Fruit fly (Drosophila melanogaster) whole organism, embryonic: ENCODE results near the gene hgo.

ENCODE experiments used
- Antp ChIP-seq: fragments of 200-800 bp; sonication (Bioruptor generic); optimal IDR thresholded peaks from 3 replicates; lab custom pipeline; 2016; ENCODE audit warnings: missing biosample characterization, missing genetic modification characterization
- B-H1 ChIP-seq: fragments of 200-800 bp; sonication (Bioruptor generic); IDR thresholded peaks from 3 replicates; pipeline ENCODE4 v1.3.6; 2022; ENCODE audit warnings: missing biosample characterization, missing genetic modification characterization
- CG10209 ChIP-seq: fragments of 200-800 bp; sonication (Bioruptor generic); optimal IDR thresholded peaks from 3 replicates; lab custom pipeline; 2017; ENCODE audit warnings: missing biosample characterization, mild to moderate bottlenecking, missing genetic modification characterization, missing genetic modification reagents
- CG10321 ChIP-seq: fragments of 200-800 bp; sonication (Bioruptor generic); IDR thresholded peaks from 2 replicates; pipeline ENCODE4 v1.3.6; 2022; ENCODE audit warnings: missing biosample characterization, missing genetic modification characterization
- CG12299 ChIP-seq: fragments of 200-800 bp; sonication (Bioruptor generic); optimal IDR thresholded peaks from 2 replicates; lab custom pipeline; 2018; ENCODE audit warnings: missing biosample characterization, mild to moderate bottlenecking, missing genetic modification characterization
- CG13296 ChIP-seq: fragments of 200-800 bp; sonication (Bioruptor generic); optimal IDR thresholded peaks from 3 replicates; lab custom pipeline; 2018; ENCODE audit warnings: missing biosample characterization, mild to moderate bottlenecking, missing genetic modification characterization
- CG14860 ChIP-seq: fragments of 200-800 bp; sonication (Bioruptor generic); IDR thresholded peaks from 3 replicates; pipeline ENCODE4 v1.3.6; 2022; ENCODE audit warnings: missing biosample characterization, missing genetic modification characterization; ENCODE audit not compliant: partially characterized antibody
- CG15601 ChIP-seq: fragments of 200-800 bp; sonication (Bioruptor generic); optimal IDR thresholded peaks from 3 replicates; lab custom pipeline; 2019; ENCODE audit warnings: missing biosample characterization, mild to moderate bottlenecking, missing genetic modification characterization, moderate library complexity
- CG17612 ChIP-seq: fragments of 200-800 bp; sonication (Bioruptor generic); IDR thresholded peaks from 2 replicates; pipeline ENCODE4 v1.3.6; 2022; ENCODE audit warnings: missing biosample characterization, missing genetic modification characterization
- CG1832 ChIP-seq: fragments of 200-800 bp; sonication (Bioruptor generic); optimal IDR thresholded peaks from 2 replicates; lab custom pipeline; 2017; ENCODE audit warnings: missing biosample characterization, mild to moderate bottlenecking, missing genetic modification characterization, inconsistent platforms
- CG3163 ChIP-seq: fragments of 200-800 bp; sonication (Bioruptor generic); optimal IDR thresholded peaks from 3 replicates; lab custom pipeline; 2016; ENCODE audit warnings: missing biosample characterization, missing genetic modification characterization
- CG33213 ChIP-seq: fragments of 200-800 bp; sonication (Bioruptor generic); optimal IDR thresholded peaks from 3 replicates; lab custom pipeline; 2016; ENCODE audit warnings: missing biosample characterization, missing genetic modification characterization
- CG3407 ChIP-seq: fragments of 200-800 bp; sonication (Bioruptor generic); optimal IDR thresholded peaks from 2 replicates; lab custom pipeline; 2018; ENCODE audit warnings: missing biosample characterization, mild to moderate bottlenecking, missing genetic modification characterization
- CG4730 ChIP-seq: fragments of 200-800 bp; sonication (Bioruptor generic); IDR thresholded peaks from 2 replicates; pipeline ENCODE4 v1.3.6; 2022; ENCODE audit warnings: missing biosample characterization, missing genetic modification characterization
- CG5245 ChIP-seq: fragments of 200-800 bp; sonication (Bioruptor generic); optimal IDR thresholded peaks from 3 replicates; lab custom pipeline; 2016; ENCODE audit warnings: missing biosample characterization, missing genetic modification characterization
- CG6654 ChIP-seq: fragments of 200-800 bp; sonication (Bioruptor generic); optimal IDR thresholded peaks from 2 replicates; lab custom pipeline; 2017; ENCODE audit warnings: missing biosample characterization, mild to moderate bottlenecking, missing genetic modification characterization
- CG7963 ChIP-seq: fragments of 200-800 bp; sonication (Bioruptor generic); IDR thresholded peaks from 3 replicates; pipeline ENCODE4 v1.3.6; 2022; ENCODE audit warnings: missing biosample characterization, missing genetic modification characterization; ENCODE audit not compliant: partially characterized antibody
- CG8944 ChIP-seq: fragments of 200-800 bp; sonication (Bioruptor generic); optimal IDR thresholded peaks from 3 replicates; lab custom pipeline; 2016; ENCODE audit warnings: missing biosample characterization, missing genetic modification characterization
- CG9215 ChIP-seq: fragments of 200-800 bp; sonication (Bioruptor generic); IDR thresholded peaks from 2 replicates; pipeline ENCODE4 v1.3.6; 2022; ENCODE audit warnings: missing biosample characterization, missing genetic modification characterization
- D19A ChIP-seq: fragments of 200-800 bp; optimal IDR thresholded peaks from 3 replicates; lab custom pipeline; 2019; ENCODE audit warnings: missing biosample characterization, mild to moderate bottlenecking, missing genetic modification characterization, moderate library complexity
- Dad ChIP-seq: fragments of 200-800 bp; sonication (Bioruptor generic); optimal IDR thresholded peaks from 3 replicates; lab custom pipeline; 2016; ENCODE audit warnings: missing biosample characterization, missing genetic modification characterization
- Dbx ChIP-seq: fragments of 200-800 bp; sonication (Bioruptor generic); IDR thresholded peaks from 3 replicates; pipeline ENCODE4 v1.3.6; 2022; ENCODE audit warnings: missing biosample characterization, missing genetic modification characterization
- E2f1 ChIP-seq: fragments of 200-800 bp; sonication (Bioruptor generic); IDR thresholded peaks from 2 replicates; pipeline ENCODE4 v1.3.6; 2022; ENCODE audit warnings: missing biosample characterization, missing genetic modification characterization
- E2f2 ChIP-seq: fragments of 200-800 bp; sonication (Bioruptor generic); IDR thresholded peaks from 2 replicates; pipeline ENCODE4 v1.3.6; 2022; ENCODE audit warnings: missing biosample characterization, missing genetic modification characterization
- H15 ChIP-seq: fragments of 200-800 bp; sonication (Bioruptor generic); IDR thresholded peaks from 3 replicates; pipeline ENCODE4 v1.3.6; 2022; ENCODE audit warnings: missing biosample characterization, missing genetic modification characterization
- HmgZ ChIP-seq: fragments of 200-800 bp; sonication (Bioruptor generic); optimal IDR thresholded peaks from 2 replicates; lab custom pipeline; 2018; ENCODE audit warnings: missing biosample characterization, mild to moderate bottlenecking, missing genetic modification characterization
- Hmr ChIP-seq: fragments of 200-800 bp; sonication (Bioruptor generic); optimal IDR thresholded peaks from 3 replicates; lab custom pipeline; 2017; ENCODE audit warnings: mild to moderate bottlenecking, missing biosample characterization, missing genetic modification reagents, missing genetic modification characterization
- Hmx ChIP-seq: fragments of 200-800 bp; sonication (Bioruptor generic); optimal IDR thresholded peaks from 2 replicates; lab custom pipeline; 2016; ENCODE audit warnings: missing biosample characterization, missing genetic modification characterization
- Hr3 ChIP-seq: fragments of 200-800 bp; sonication (Bioruptor generic); optimal IDR thresholded peaks from 3 replicates; lab custom pipeline; 2016; ENCODE audit warnings: missing biosample characterization, missing genetic modification characterization
- Oaz ChIP-seq: fragments of 200-800 bp; sonication (Bioruptor generic); IDR thresholded peaks from 2 replicates; pipeline ENCODE4 v1.3.6; 2022; ENCODE audit warnings: missing biosample characterization, missing genetic modification characterization
- Optix ChIP-seq: fragments of 200-800 bp; sonication (Bioruptor generic); IDR thresholded peaks from 3 replicates; pipeline ENCODE4 v1.3.6; 2022; ENCODE audit warnings: missing biosample characterization, missing genetic modification characterization
- Tbp ChIP-seq: fragments of >200 bp; optimal IDR thresholded peaks from 2 replicates; lab custom pipeline; 2018; ENCODE audit warnings: missing biosample characterization, missing genetic modification characterization
- abd-A ChIP-seq: fragments of 200-800 bp; sonication (Bioruptor generic); optimal IDR thresholded peaks from 3 replicates; lab custom pipeline; 2019; ENCODE audit warnings: missing biosample characterization, mild to moderate bottlenecking, missing genetic modification characterization, moderate library complexity
- bbx ChIP-seq: fragments of 200-800 bp; sonication (Bioruptor generic); IDR thresholded peaks from 2 replicates; pipeline ENCODE4 v1.3.6; 2022; ENCODE audit warnings: missing biosample characterization, missing genetic modification characterization; ENCODE audit not compliant: partially characterized antibody
- chm ChIP-seq: fragments of 200-800 bp; sonication (Bioruptor generic); IDR thresholded peaks from 2 replicates; pipeline ENCODE4 v1.3.6; 2022; ENCODE audit warnings: missing biosample characterization, missing genetic modification characterization
- chn ChIP-seq: fragments of 200-800 bp; sonication (Bioruptor generic); optimal IDR thresholded peaks from 2 replicates; lab custom pipeline; 2016; ENCODE audit warnings: missing biosample characterization, missing genetic modification characterization
- ci ChIP-seq: fragments of 200-800 bp; sonication (Bioruptor generic); IDR thresholded peaks from 3 replicates; pipeline ENCODE4 v1.3.6; 2022; ENCODE audit warnings: missing biosample characterization, missing genetic modification characterization
- dan ChIP-seq: fragments of 200-800 bp; sonication (Bioruptor generic); IDR thresholded peaks from 2 replicates; pipeline ENCODE4 v1.3.6; 2022; ENCODE audit warnings: missing biosample characterization, missing genetic modification characterization
- disco-r ChIP-seq: fragments of 200-800 bp; sonication (Bioruptor generic); optimal IDR thresholded peaks from 2 replicates; lab custom pipeline; 2016; ENCODE audit warnings: missing biosample characterization, missing genetic modification characterization
- dm ChIP-seq: fragments of 200-800 bp; sonication (Bioruptor generic); optimal IDR thresholded peaks from 3 replicates; lab custom pipeline; 2016; ENCODE audit warnings: missing biosample characterization, missing genetic modification characterization
- dysf ChIP-seq: fragments of 200-800 bp; sonication (Bioruptor generic); IDR thresholded peaks from 3 replicates; pipeline ENCODE4 v1.3.6; 2022; ENCODE audit warnings: missing biosample characterization, missing genetic modification characterization
- odd ChIP-seq: fragments of 200-800 bp; sonication (Bioruptor generic); optimal IDR thresholded peaks from 2 replicates; lab custom pipeline; 2017; ENCODE audit warnings: missing biosample characterization, mild to moderate bottlenecking, missing genetic modification characterization
- prd ChIP-seq, 3 experiments: fragments of >200 bp in 2 of 3; fragments of 200-800 bp in 1 of 3; sonication (Bioruptor generic) in 1 of 3; optimal IDR thresholded peaks in 2 of 3; IDR thresholded peaks in 1 of 3; 2 replicates in 2 of 3; 3 replicates in 1 of 3; pipeline versions ENCODE4 v1.3.6 to Lab custom; 2017 to 2022; ENCODE audit warnings: missing biosample characterization in 1 of 3, missing genetic modification characterization in 1 of 3
- pros ChIP-seq: fragments of 200-800 bp; sonication (Bioruptor generic); optimal IDR thresholded peaks from 3 replicates; lab custom pipeline; 2019; ENCODE audit warnings: missing biosample characterization, mild to moderate bottlenecking, missing genetic modification characterization, moderate library complexity
- repo ChIP-seq: fragments of 200-800 bp; sonication (Bioruptor generic); optimal IDR thresholded peaks from 2 replicates; lab custom pipeline; 2016; ENCODE audit warnings: missing biosample characterization, missing genetic modification characterization
- schlank ChIP-seq: fragments of 200-800 bp; sonication (Bioruptor generic); optimal IDR thresholded peaks from 2 replicates; lab custom pipeline; 2018; ENCODE audit warnings: missing biosample characterization, mild to moderate bottlenecking, missing genetic modification characterization
- tap ChIP-seq: fragments of 200-800 bp; optimal IDR thresholded peaks from 3 replicates; lab custom pipeline; 2019; ENCODE audit warnings: missing biosample characterization, mild to moderate bottlenecking, missing genetic modification characterization, moderate library complexity
- ttk ChIP-seq: fragments of 200-800 bp; sonication (Bioruptor generic); IDR thresholded peaks from 2 replicates; pipeline ENCODE4 v2.1.2; 2022; ENCODE audit warnings: missing biosample characterization, missing genetic modification characterization
- tup ChIP-seq: fragments of 200-800 bp; sonication (Bioruptor generic); optimal IDR thresholded peaks from 2 replicates; lab custom pipeline; 2016; ENCODE audit warnings: missing biosample characterization, mild to moderate bottlenecking, missing genetic modification characterization, moderate library complexity
- zfh2 ChIP-seq: fragments of 200-800 bp; sonication (Bioruptor generic); optimal IDR thresholded peaks from 2 replicates; lab custom pipeline; 2016; ENCODE audit warnings: missing biosample characterization, missing genetic modification characterization

hgo gene

dm6 chr2L:11113011-11113528, 23.1 kb upstream of the hgo start, which contains the start of gene Idua (continued):
- TF ChIP-seq ttk (GFP tag; lab: Robert Waterston, UW) (peak; percentile 30; the same call in 1 of the 2 replicates), D19A (tag; lab: Kevin White, UChicago) (no peak), odd (GFP tag; lab: Kevin White, UChicago) (peak; percentile 80), Oaz (0 out of 2 replicates have a peak, but pooled peaks have one; percentile 5), dysf (GFP tag; lab: Robert Waterston, UW) (peak; percentile 66; the same call in 2 of the 3 replicates), pros (GFP tag; lab: Kevin White, UChicago) (peak; percentile 6), CG14860 (GFP tag; lab: Robert Waterston, UW) (no peak), CG15601 (peak; percentile 67), CG13296 (GFP tag; lab: Kevin White, UChicago) (peak; percentile 85), ci (GFP tag; lab: Robert Waterston, UW) (peak; percentile 61; the same call in 1 of the 3 replicates), Hmx (GFP tag; lab: Kevin White, UChicago) (no peak), chm (GFP tag; lab: Robert Waterston, UW) (no peak), CG10209 (peak; percentile 70), dan (GFP tag; lab: Robert Waterston, UW) (no peak), zfh2 (peak; percentile 20), repo (GFP tag; lab: Kevin White, UChicago) (no peak), disco-r (GFP tag; lab: Kevin White, UChicago) (no peak), Antp (GFP tag; lab: Kevin White, UChicago) (no peak), Hr3 (GFP tag; lab: Kevin White, UChicago) (peak; percentile 52), Hmr (GFP tag; lab: Kevin White, UChicago) (peak; percentile 91), CG9215 (GFP tag; lab: Robert Waterston, UW) (peak; percentile 71), CG17612 (GFP tag; lab: Robert Waterston, UW) (no peak), bbx (GFP tag; lab: Robert Waterston, UW) (no peak), CG6654 (GFP tag; lab: Kevin White, UChicago) (peak; percentile 2), E2f2 (GFP tag; lab: Robert Waterston, UW) (peak; percentile 33; the same call in 1 of the 2 replicates), CG10321 (GFP tag; lab: Robert Waterston, UW) (no peak), HmgZ (tag; lab: Kevin White, UChicago) (peak; percentile 58), Dbx (GFP tag; lab: Robert Waterston, UW) (peak; percentile 37; the same call in 1 of the 3 replicates), schlank (tag; lab: Kevin White, UChicago) (peak; percentile 28), dm (no peak), CG4730 (GFP tag; lab: Robert Waterston, UW) (peak; percentile 24; the same call in 1 of the 2 replicates), Optix (GFP tag; lab: Robert Waterston, UW) (no peak), H15 (0 out of 3 replicates have a peak, but pooled peaks have one; percentile 42), CG1832 (GFP tag; lab: Kevin White, UChicago) (no peak), CG3163 (no peak), CG33213 (GFP tag; lab: Kevin White, UChicago) (no peak), chn (GFP tag; lab: Kevin White, UChicago) (no peak), CG5245 (GFP tag; lab: Kevin White, UChicago) (peak; percentile 51), CG3407 (GFP tag; lab: Kevin White, UChicago) (peak; percentile 35), Dad (no peak), B-H1 (peak; percentile 16; the same call in 1 of the 3 replicates), CG12299 (peak; percentile 68), CG7963 (no peak), Tbp (GFP tag; lab: Kevin White, UChicago) (no peak), tup (GFP tag; lab: Kevin White, UChicago) (no peak), CG8944 (peak; percentile 15), tap (no peak), abd-A (no peak), prd (optimal IDR thresholded peaks at IDR 0.05; lab: Kevin White, UChicago) (no peak), prd (GFP tag; IDR thresholded peaks at IDR 0.05; lab: Robert Waterston, UW) (peak; percentile 58), E2f1 (peak; percentile 39; the same call in 1 of the 2 replicates)
